Fruit fly (Drosophila melanogaster) S2 (cell line): ENCODE results near the gene nAChRbeta1.

Experiments
- CG8478 ChIP-seq: fragments of >200 bp; optimal IDR thresholded peaks from 2 replicates; lab custom pipeline; 2018
- CTCF ChIP-seq, 2 experiments: fragments of >200 bp; optimal IDR thresholded peaks; 2 replicates each; lab custom pipeline; 2018

DNA sequence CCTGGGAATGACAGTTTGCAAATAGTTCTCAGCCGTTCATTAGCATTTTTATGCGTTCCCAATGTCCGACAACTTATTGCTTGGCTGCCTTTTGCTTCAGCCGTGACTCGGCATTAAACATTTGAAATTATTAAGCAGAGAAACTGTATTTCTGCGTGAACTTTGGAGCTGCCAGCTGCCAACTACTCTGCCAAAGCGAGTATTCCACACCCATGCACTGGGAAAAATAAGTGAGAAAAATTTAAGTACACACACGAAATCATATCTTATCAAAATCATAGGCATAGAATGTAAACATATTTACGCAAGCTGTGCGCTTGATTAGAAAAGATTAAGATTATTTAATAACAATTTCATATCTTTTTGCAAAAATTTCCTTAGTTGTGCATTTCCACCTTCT is 16.2 kb upstream of the nAChRbeta1 start:
- TF ChIP-seq CG8478 (lab: Kevin White, UChicago), result no peak
- TF ChIP-seq CTCF (optimal IDR thresholded peaks at IDR 0.05; lab: Kevin White, UChicago), result no peak
